Fruit fly (Drosophila melanogaster) whole organism, embryonic: ENCODE data around the gene msd1.
A peak's percentile ranks its signal among the peaks of the same experiment; 100 is the strongest.

Experiments used
- Aef1 ChIP-seq: fragments of 200-800 bp; sonication (Bioruptor generic); IDR thresholded peaks from 3 replicates; pipeline ENCODE4 v1.3.6; 2022; ENCODE audit warnings: missing biosample characterization, missing genetic modification characterization
- B-H2 ChIP-seq: fragments of 200-800 bp; sonication (Bioruptor generic); optimal IDR thresholded peaks from 2 replicates; lab custom pipeline; 2018; ENCODE audit warnings: missing biosample characterization, mild to moderate bottlenecking, missing genetic modification characterization
- Bgb ChIP-seq: fragments of 200-800 bp; sonication (Bioruptor generic); IDR thresholded peaks from 2 replicates; pipeline ENCODE4 v1.3.6; 2022; ENCODE audit warnings: missing biosample characterization, missing genetic modification characterization; ENCODE audit not compliant: partially characterized antibody
- BtbVII ChIP-seq: fragments of 200-800 bp; sonication (Bioruptor generic); optimal IDR thresholded peaks from 3 replicates; lab custom pipeline; 2017; ENCODE audit warnings: missing biosample characterization, mild to moderate bottlenecking, missing genetic modification characterization
- CG10274 ChIP-seq: fragments of 200-800 bp; sonication (Bioruptor generic); optimal IDR thresholded peaks from 3 replicates; lab custom pipeline; 2017; ENCODE audit warnings: missing biosample characterization, mild to moderate bottlenecking, missing genetic modification characterization
- CG12236 ChIP-seq: fragments of 200-800 bp; sonication (Bioruptor generic); optimal IDR thresholded peaks from 2 replicates; lab custom pipeline; 2016; ENCODE audit warnings: missing biosample characterization, missing genetic modification characterization
- CG12769 ChIP-seq: fragments of 200-800 bp; sonication (Bioruptor generic); optimal IDR thresholded peaks from 2 replicates; lab custom pipeline; 2019; ENCODE audit warnings: missing biosample characterization, mild to moderate bottlenecking, missing genetic modification characterization, moderate library complexity
- CG15479 ChIP-seq: fragments of 200-800 bp; sonication (Bioruptor generic); optimal IDR thresholded peaks from 3 replicates; lab custom pipeline; 2019; ENCODE audit warnings: missing biosample characterization, mild to moderate bottlenecking, missing genetic modification characterization, moderate library complexity
- CG16779 ChIP-seq: fragments of 200-800 bp; sonication (Bioruptor generic); IDR thresholded peaks from 2 replicates; pipeline ENCODE4 v1.3.6; 2022; ENCODE audit warnings: missing biosample characterization, missing genetic modification characterization
- CG16863 ChIP-seq: fragments of 200-800 bp; sonication (Bioruptor generic); optimal IDR thresholded peaks from 3 replicates; lab custom pipeline; 2016; ENCODE audit warnings: missing biosample characterization, missing genetic modification characterization
- CG1832 ChIP-seq: fragments of 200-800 bp; sonication (Bioruptor generic); optimal IDR thresholded peaks from 2 replicates; lab custom pipeline; 2017; ENCODE audit warnings: missing biosample characterization, mild to moderate bottlenecking, missing genetic modification characterization, inconsistent platforms
- CG18599 ChIP-seq: fragments of 200-800 bp; sonication (Bioruptor generic); optimal IDR thresholded peaks from 3 replicates; lab custom pipeline; 2017; ENCODE audit warnings: missing biosample characterization, missing genetic modification characterization, mild to moderate bottlenecking, moderate library complexity, missing genetic modification reagents
- CG2875 ChIP-seq: fragments of 200-800 bp; sonication (Bioruptor generic); optimal IDR thresholded peaks from 2 replicates; lab custom pipeline; 2017; ENCODE audit warnings: missing biosample characterization, mild to moderate bottlenecking, missing genetic modification characterization, missing genetic modification reagents
- CG3995 ChIP-seq: fragments of 200-800 bp; sonication (Bioruptor generic); optimal IDR thresholded peaks from 3 replicates; lab custom pipeline; 2016; ENCODE audit warnings: missing biosample characterization, missing genetic modification characterization
- CG5180 ChIP-seq: fragments of 200-800 bp; sonication (Bioruptor generic); optimal IDR thresholded peaks from 3 replicates; lab custom pipeline; 2017; ENCODE audit warnings: missing biosample characterization, missing genetic modification characterization, mild to moderate bottlenecking, moderate library complexity, missing genetic modification reagents
- CG8281 ChIP-seq: fragments of 200-800 bp; sonication (Bioruptor generic); optimal IDR thresholded peaks from 2 replicates; lab custom pipeline; 2018; ENCODE audit warnings: missing biosample characterization, mild to moderate bottlenecking, missing genetic modification characterization, moderate library complexity
- CG8944 ChIP-seq: fragments of 200-800 bp; sonication (Bioruptor generic); optimal IDR thresholded peaks from 3 replicates; lab custom pipeline; 2016; ENCODE audit warnings: missing biosample characterization, missing genetic modification characterization
- Ets65A ChIP-seq: fragments of 200-800 bp; sonication (Bioruptor generic); peaks from one replicate; lab custom pipeline; 2016; ENCODE audit warnings: missing biosample characterization, missing genetic modification characterization
- Jarid2 ChIP-seq: fragments of 200-800 bp; sonication (Bioruptor generic); optimal IDR thresholded peaks from 3 replicates; lab custom pipeline; 2017; ENCODE audit warnings: mild to moderate bottlenecking, missing biosample characterization, missing genetic modification reagents, missing genetic modification characterization
- Mad ChIP-seq: fragments of 200-800 bp; sonication (Bioruptor generic); optimal IDR thresholded peaks from 2 replicates; lab custom pipeline; 2016; ENCODE audit warnings: missing biosample characterization, missing genetic modification characterization
- Med ChIP-seq: fragments of 200-800 bp; sonication (Bioruptor generic); peaks from one replicate; lab custom pipeline; 2016; ENCODE audit warnings: missing biosample characterization, missing genetic modification characterization, mild to moderate bottlenecking, inconsistent platforms, moderate library complexity
- Neu2 ChIP-seq: fragments of 200-800 bp; sonication (Bioruptor generic); optimal IDR thresholded peaks from 3 replicates; lab custom pipeline; 2016; ENCODE audit warnings: missing biosample characterization, missing genetic modification characterization, borderline replicate concordance
- Opbp ChIP-seq: fragments of 200-800 bp; sonication (Bioruptor generic); IDR thresholded peaks from 3 replicates; pipeline ENCODE4 v1.3.6; 2022; ENCODE audit warnings: missing biosample characterization, missing genetic modification characterization; ENCODE audit not compliant: partially characterized antibody
- Usf ChIP-seq: fragments of 200-800 bp; sonication (Bioruptor generic); optimal IDR thresholded peaks from 2 replicates; lab custom pipeline; 2017; ENCODE audit warnings: missing genotype, missing biosample characterization, missing genetic modification characterization
- ara ChIP-seq: fragments of 200-800 bp; sonication (Bioruptor generic); IDR thresholded peaks from 2 replicates; pipeline ENCODE4 v1.3.6; 2022; ENCODE audit warnings: missing biosample characterization, missing genetic modification characterization
- bsh ChIP-seq, 2 experiments: fragments of 200-800 bp; sonication (Bioruptor generic); optimal IDR thresholded peaks; 2 replicates each; lab custom pipeline; 2017 to 2018; ENCODE audit warnings: mild to moderate bottlenecking in 2 of 2, missing biosample characterization in 2 of 2, missing genetic modification characterization in 2 of 2, moderate library complexity in 1 of 2
- cg ChIP-seq: fragments of 200-800 bp; sonication (Bioruptor generic); optimal IDR thresholded peaks from 3 replicates; lab custom pipeline; 2019; ENCODE audit warnings: missing biosample characterization, mild to moderate bottlenecking, missing genetic modification characterization, moderate library complexity
- croc ChIP-seq: fragments of 200-800 bp; sonication (Bioruptor generic); conservative IDR thresholded peaks from 3 replicates; pipeline ENCODE4 v1.3.6; 2022; ENCODE audit warnings: missing biosample characterization, missing genetic modification characterization
- crol ChIP-seq: fragments of 200-800 bp; sonication (Bioruptor generic); IDR thresholded peaks from 2 replicates; pipeline ENCODE4 v1.3.6; 2022; ENCODE audit warnings: missing biosample characterization, missing genetic modification characterization
- fd3F ChIP-seq: fragments of 200-800 bp; sonication (Bioruptor generic); optimal IDR thresholded peaks from 2 replicates; lab custom pipeline; 2018; ENCODE audit warnings: missing biosample characterization, mild to moderate bottlenecking, missing genetic modification characterization, moderate library complexity
- fd96Cb ChIP-seq: fragments of 200-800 bp; sonication (Bioruptor generic); optimal IDR thresholded peaks from 2 replicates; lab custom pipeline; 2018; ENCODE audit warnings: missing biosample characterization, mild to moderate bottlenecking, missing genetic modification characterization, moderate library complexity
- ftz-f1 ChIP-seq: fragments of 200-800 bp; sonication (Bioruptor generic); optimal IDR thresholded peaks from 2 replicates; lab custom pipeline; 2016; ENCODE audit warnings: missing biosample characterization, missing genetic modification characterization
- jumu ChIP-seq: fragments of 200-800 bp; sonication (Bioruptor generic); optimal IDR thresholded peaks from 3 replicates; lab custom pipeline; 2016; ENCODE audit warnings: missing biosample characterization, missing genetic modification characterization
- onecut ChIP-seq: fragments of 200-800 bp; sonication (Bioruptor generic); IDR thresholded peaks from 2 replicates; pipeline ENCODE4 v1.3.6; 2022; ENCODE audit warnings: missing biosample characterization, missing genetic modification characterization
- row ChIP-seq: fragments of 200-800 bp; sonication (Bioruptor generic); IDR thresholded peaks from 3 replicates; pipeline ENCODE4 v1.3.6; 2022; ENCODE audit warnings: missing biosample characterization, missing genetic modification characterization
- stwl ChIP-seq: fragments of 200-800 bp; sonication (Bioruptor generic); optimal IDR thresholded peaks from 3 replicates; lab custom pipeline; 2018; ENCODE audit warnings: missing biosample characterization, mild to moderate bottlenecking, missing genetic modification characterization, moderate library complexity
- trem ChIP-seq: fragments of 200-800 bp; optimal IDR thresholded peaks from 3 replicates; lab custom pipeline; 2019; ENCODE audit warnings: missing biosample characterization, mild to moderate bottlenecking, missing genetic modification characterization, moderate library complexity
- z ChIP-seq: fragments of 200-800 bp; sonication (Bioruptor generic); IDR thresholded peaks from 3 replicates; pipeline ENCODE4 v1.3.6; 2022; ENCODE audit warnings: missing biosample characterization, missing genetic modification characterization

Gene msd1

DNA sequence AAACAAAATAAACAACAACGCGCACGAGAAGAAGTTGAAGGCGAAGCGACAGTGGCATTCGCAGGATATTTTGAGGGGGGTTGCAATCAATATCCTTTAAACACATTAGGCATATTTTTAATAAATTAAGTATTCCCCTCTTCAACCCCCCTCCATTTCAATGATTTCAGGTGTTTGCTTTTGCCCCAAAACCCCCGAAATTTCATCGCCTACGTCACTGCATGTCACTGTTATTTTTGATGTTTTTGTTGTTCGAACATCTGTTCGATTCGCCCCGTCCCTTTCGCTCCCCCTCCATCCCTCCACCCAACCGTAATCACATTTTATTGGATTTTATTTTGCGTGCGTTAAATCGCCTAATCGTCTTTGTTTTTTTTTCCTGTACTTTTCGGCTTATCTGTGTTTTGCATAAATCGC is 36.7 kb downstream of the msd1 start (continued):
- TF ChIP-seq bsh (GFP tag; optimal IDR thresholded peaks at IDR 0.05; lab: Kevin White, UChicago) = peak in 1 of 2 experiments; percentile 78
- peak; percentile 79 for TF ChIP-seq croc (GFP tag; lab: Robert Waterston, UW)
- TF ChIP-seq fd96Cb (tag; lab: Kevin White, UChicago) = peak; percentile 58
- peak; percentile 62 for TF ChIP-seq fd3F (GFP tag; lab: Kevin White, UChicago)
- TF ChIP-seq Mad (GFP tag; lab: Kevin White, UChicago) = peak; percentile 66
- TF ChIP-seq BtbVII (GFP tag; lab: Kevin White, UChicago) = peak; percentile 43
- peak; percentile 48 for TF ChIP-seq Jarid2
- peak; percentile 22 for TF ChIP-seq ftz-f1 (GFP tag; lab: Kevin White, UChicago)
- TF ChIP-seq CG16779 (GFP tag; lab: Robert Waterston, UW) = 0 out of 2 replicates have a peak, but pooled peaks have one; percentile 61
- TF ChIP-seq CG16863 (GFP tag; lab: Kevin White, UChicago) = peak; percentile 61
- TF ChIP-seq B-H2 (GFP tag; lab: Kevin White, UChicago) = no peak
- TF ChIP-seq CG8944 (GFP tag; lab: Kevin White, UChicago) = peak; percentile 70
- peak; percentile 9 for TF ChIP-seq CG12236 (GFP tag; lab: Kevin White, UChicago)
- peak; percentile 88 for TF ChIP-seq CG18599 (GFP tag; lab: Kevin White, UChicago)

DNA sequence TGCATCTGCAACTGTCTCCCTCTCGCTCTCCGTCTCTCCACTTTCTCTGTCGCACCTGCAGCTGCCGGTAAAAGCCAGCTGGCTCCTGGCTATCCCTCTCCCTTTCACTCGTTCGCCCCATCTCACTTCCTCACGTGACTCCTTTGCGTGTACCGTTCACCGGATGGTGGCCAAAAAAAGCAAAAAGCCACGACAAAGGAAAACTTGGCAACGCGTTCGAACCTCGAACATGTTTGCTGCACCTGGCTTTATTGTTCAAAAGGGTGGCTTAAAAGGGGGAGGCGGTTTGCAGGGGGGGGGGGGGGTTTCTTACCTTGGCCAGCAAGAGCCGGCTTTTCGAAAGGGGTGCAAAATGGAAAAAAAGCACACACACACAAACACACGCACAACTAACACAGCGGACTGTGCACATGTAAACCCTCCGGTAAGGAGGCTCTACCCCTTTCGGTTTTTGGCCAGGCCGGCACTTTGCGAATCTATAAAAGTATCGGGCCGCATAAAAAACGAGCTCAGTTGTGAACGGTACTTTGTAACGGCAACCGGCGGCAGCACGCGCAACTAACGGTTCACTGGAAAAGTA is 38.6 kb downstream of the msd1 start, which contains the start of gene ru:
ru (plus strand) TSS at position 530 of the 580 bp plus-strand sequence.
- no peak for TF ChIP-seq ara (GFP tag; lab: Robert Waterston, UW)
- no peak for TF ChIP-seq Bgb (GFP tag; lab: Robert Waterston, UW)
- TF ChIP-seq cg (GFP tag; lab: Kevin White, UChicago) = no peak
- peak; percentile 22 for TF ChIP-seq Med (GFP tag; lab: Kevin White, UChicago)
- TF ChIP-seq CG3995 (GFP tag; lab: Kevin White, UChicago) = no peak
- no peak for TF ChIP-seq CG2875 (GFP tag; lab: Kevin White, UChicago)
- no peak for TF ChIP-seq onecut (GFP tag; lab: Robert Waterston, UW)
- TF ChIP-seq CG5180 (GFP tag; lab: Kevin White, UChicago) = peak; percentile 94
- TF ChIP-seq z (GFP tag; lab: Robert Waterston, UW) = no peak
- TF ChIP-seq Usf (GFP tag; lab: Kevin White, UChicago) = no peak
- TF ChIP-seq CG8281 (tag; lab: Kevin White, UChicago) = no peak
- TF ChIP-seq stwl = no peak
- TF ChIP-seq trem (tag; lab: Kevin White, UChicago) = no peak
- TF ChIP-seq CG10274 (GFP tag; lab: Kevin White, UChicago) = no peak
- TF ChIP-seq Opbp (GFP tag; lab: Robert Waterston, UW) = peak; percentile 7; the same call in 1 of the 3 replicates
- TF ChIP-seq crol (GFP tag; lab: Robert Waterston, UW) = no peak
- no peak for TF ChIP-seq CG12769
- peak; percentile 49 for TF ChIP-seq CG1832
- TF ChIP-seq Ets65A (GFP tag; lab: Kevin White, UChicago) = peak; percentile 45
- TF ChIP-seq Aef1 (GFP tag; lab: Robert Waterston, UW) = no peak
- no peak for TF ChIP-seq CG15479
- TF ChIP-seq jumu = no peak
- no peak for TF ChIP-seq Neu2 (GFP tag; lab: Kevin White, UChicago)
- no peak for TF ChIP-seq row (GFP tag; lab: Robert Waterston, UW)
